Fruit fly (Drosophila melanogaster): ENCODE results near the gene CG31370.

The CG31370 gene

dm6 chr3R:25320051-25320705 is 17.9 kb downstream of the CG31370 start, which contains the start of gene CG10560:
Gene CG10560 (minus strand): TSS chr3R:25320101.
- TF ChIP-seq CG17801 (GFP tag; optimal IDR thresholded peaks at IDR 0.05; ENCODE audit: partially characterized antibody) = no peak

- no peak for TF ChIP-seq CG17801 (GFP tag; optimal IDR thresholded peaks at IDR 0.05; ENCODE audit: partially characterized antibody)
Measured at dm6 chr3R:25320898-25321297, 18.6 kb downstream of the CG31370 start.

DNA sequence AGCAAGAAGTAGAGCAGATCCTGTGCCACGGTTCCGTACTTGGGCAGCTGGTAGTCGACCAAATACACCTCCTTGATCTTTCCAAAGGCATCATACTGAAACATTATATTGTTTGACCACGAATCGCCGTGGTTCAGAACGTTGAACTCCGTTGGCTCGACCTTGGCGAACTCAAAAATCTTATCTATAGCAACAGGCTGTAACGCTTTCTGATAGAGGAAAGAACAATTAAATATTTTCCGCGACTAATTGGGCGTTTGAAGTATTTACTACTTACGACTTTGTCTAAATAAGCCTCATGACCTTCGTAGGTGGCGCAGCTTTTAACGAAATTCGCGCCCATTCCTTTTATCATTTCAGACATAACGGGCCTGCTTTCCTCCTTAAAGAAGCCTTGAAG is 19.4 kb downstream of the CG31370 start:
- TF ChIP-seq CG17801 (GFP tag; optimal IDR thresholded peaks at IDR 0.05; ENCODE audit: partially characterized antibody) = no peak

DNA sequence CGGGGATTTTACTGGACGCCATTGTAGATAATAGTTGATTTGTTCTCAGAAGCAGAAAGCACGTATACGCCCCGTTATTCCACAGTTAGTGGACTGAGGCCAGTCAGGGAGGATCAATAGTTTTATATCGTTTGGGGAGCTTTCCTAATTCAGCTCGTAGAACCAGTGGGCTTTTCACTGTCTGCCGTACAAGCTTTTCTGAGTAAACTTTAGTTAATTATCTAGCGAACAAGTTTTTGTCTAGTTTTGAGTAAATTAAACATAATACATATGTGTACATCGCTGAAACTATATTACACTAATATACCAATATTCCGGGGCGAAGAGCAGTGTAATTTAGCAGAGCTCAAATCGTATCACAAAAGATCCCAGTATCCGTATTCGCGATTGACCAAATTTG is 20.4 kb downstream of the CG31370 start, which contains the start of gene CG10562:
TSS of gene CG10562 (minus strand) at position 101 of the 400 bp plus-strand sequence.
- no peak for TF ChIP-seq CG17801 (GFP tag; optimal IDR thresholded peaks at IDR 0.05; ENCODE audit: partially characterized antibody)

- no peak for TF ChIP-seq CG17801 (GFP tag; optimal IDR thresholded peaks at IDR 0.05; ENCODE audit: partially characterized antibody)
Measured at dm6 chr3R:25329079-25329478, 26.8 kb downstream of the CG31370 start, which contains the start of gene CHKov1. Gene CHKov1 (minus strand): TSS chr3R:25329316.

DNA sequence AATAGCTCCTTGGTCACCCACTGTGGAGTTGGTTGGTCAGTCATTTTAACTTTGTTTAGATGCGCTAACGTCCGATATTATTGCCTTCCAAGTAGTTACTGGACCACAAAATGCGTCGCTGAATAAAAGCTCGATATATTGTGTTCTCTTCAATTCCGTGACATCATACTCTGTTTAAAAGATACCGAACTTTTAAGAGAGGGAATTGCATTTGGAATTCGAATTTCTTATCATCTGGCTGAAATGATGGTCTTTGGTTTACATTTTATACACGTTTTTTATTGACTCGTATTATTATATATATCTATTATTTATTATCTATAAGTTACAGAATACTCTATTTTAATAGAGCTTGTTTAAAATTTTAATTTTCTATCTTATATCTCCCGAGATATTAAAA is 28.8 kb downstream of the CG31370 start, which contains the start of gene CHKov2:
TSS of gene CHKov2 (minus strand) at position 101 of the 400 bp plus-strand sequence.
- TF ChIP-seq CG17801 (GFP tag; optimal IDR thresholded peaks at IDR 0.05; ENCODE audit: partially characterized antibody) = no peak

dm6 chr3R:25335065-25335464 is 32.8 kb downstream of the CG31370 start, which contains the start of the genes CG10669 and CG11902:
Gene CG10669 (minus strand): TSS chr3R:25335243.
Gene CG11902 (plus strand): TSS chr3R:25335257.
- no peak for TF ChIP-seq CG17801 (GFP tag; optimal IDR thresholded peaks at IDR 0.05; ENCODE audit: partially characterized antibody)

dm6 chr3R:25339952-25340351 is 37.7 kb downstream of the CG31370 start, which contains the start of gene rha:
Gene rha (plus strand): TSS chr3R:25340252.
- TF ChIP-seq CG17801 (GFP tag; optimal IDR thresholded peaks at IDR 0.05; ENCODE audit: partially characterized antibody) = no peak

DNA sequence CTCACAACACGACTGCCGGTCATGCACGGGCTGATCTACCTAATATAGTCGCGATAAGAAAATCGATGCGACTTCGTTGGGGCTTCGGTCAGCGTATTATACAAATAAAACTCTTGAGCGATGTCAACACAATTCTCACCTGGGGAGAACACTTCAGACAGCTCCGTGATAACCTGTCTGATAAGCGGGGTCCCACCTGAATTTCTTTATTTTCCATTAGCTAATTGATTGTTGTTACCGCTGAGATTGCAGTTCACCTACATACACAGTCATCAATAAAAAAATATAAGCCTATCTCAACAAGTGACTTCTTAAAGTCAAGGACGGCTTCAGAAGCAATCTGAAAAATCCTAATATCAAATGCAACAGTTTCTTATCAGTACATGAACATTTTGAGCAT is 44.6 kb downstream of the CG31370 start, which contains the start of gene tobi:
TSS of gene tobi (minus strand) at position 23 of the 400 bp plus-strand sequence.
- TF ChIP-seq CG17801 (GFP tag; optimal IDR thresholded peaks at IDR 0.05; ENCODE audit: partially characterized antibody) = no peak
